Fruit fly (Drosophila melanogaster) whole organism, prepupa: Measurements from ENCODE around the gene CG7968.

Source experiments
- Blimp-1 ChIP-seq: fragments of 200-800 bp; sonication (Bioruptor generic); optimal IDR thresholded peaks from 3 replicates; lab custom pipeline; 2017; ENCODE audit warnings: missing biosample characterization, missing genetic modification characterization, mild to moderate bottlenecking, moderate library complexity, missing genetic modification reagents
- CG10669 ChIP-seq: fragments of 200-800 bp; sonication (Bioruptor generic); optimal IDR thresholded peaks from 3 replicates; lab custom pipeline; 2018; ENCODE audit warnings: missing biosample characterization, mild to moderate bottlenecking, missing genetic modification characterization, moderate library complexity
- CG11762 ChIP-seq: fragments of 200-800 bp; sonication (Bioruptor generic); optimal IDR thresholded peaks from 3 replicates; lab custom pipeline; 2016; ENCODE audit warnings: missing biosample characterization, missing genetic modification characterization; ENCODE audit not compliant: insufficient read depth
- CG11902 ChIP-seq: fragments of 200-800 bp; sonication (Bioruptor generic); optimal IDR thresholded peaks from 3 replicates; lab custom pipeline; 2016; ENCODE audit warnings: missing biosample characterization, missing genetic modification characterization
- CG3032 ChIP-seq: fragments of 200-800 bp; optimal IDR thresholded peaks from 2 replicates; lab custom pipeline; 2019; ENCODE audit warnings: missing biosample characterization, mild to moderate bottlenecking, missing genetic modification characterization, moderate library complexity
- CG4318 ChIP-seq: fragments of 200-800 bp; sonication (Bioruptor generic); optimal IDR thresholded peaks from 3 replicates; lab custom pipeline; 2017; ENCODE audit warnings: missing biosample characterization, mild to moderate bottlenecking, missing genetic modification characterization
- CG6276 ChIP-seq: fragments of 200-800 bp; sonication (Bioruptor generic); optimal IDR thresholded peaks from 2 replicates; lab custom pipeline; 2017; ENCODE audit warnings: missing biosample characterization, mild to moderate bottlenecking, missing genetic modification characterization
- CG6792 ChIP-seq: fragments of 200-800 bp; sonication (Bioruptor generic); optimal IDR thresholded peaks from 3 replicates; lab custom pipeline; 2016; ENCODE audit warnings: missing biosample characterization, missing genetic modification characterization
- CG7368 ChIP-seq: fragments of 200-800 bp; sonication (Bioruptor generic); optimal IDR thresholded peaks from 3 replicates; lab custom pipeline; 2016; ENCODE audit warnings: missing biosample characterization, missing genetic modification characterization
- CG8319 ChIP-seq: fragments of 200-800 bp; sonication (Bioruptor generic); optimal IDR thresholded peaks from 3 replicates; lab custom pipeline; 2016; ENCODE audit warnings: missing biosample characterization, missing genetic modification characterization
- CG9139 ChIP-seq: fragments of 200-800 bp; sonication (Bioruptor generic); optimal IDR thresholded peaks from 3 replicates; lab custom pipeline; 2017; ENCODE audit warnings: missing biosample characterization, mild to moderate bottlenecking, missing genetic modification characterization
- Eip75B ChIP-seq: fragments of 200-800 bp; sonication (Bioruptor generic); optimal IDR thresholded peaks from 3 replicates; lab custom pipeline; 2016; ENCODE audit warnings: missing biosample characterization, missing genetic modification characterization
- Ets21C ChIP-seq: fragments of 200-800 bp; sonication (Bioruptor generic); optimal IDR thresholded peaks from 3 replicates; lab custom pipeline; 2016; ENCODE audit warnings: missing biosample characterization, missing genetic modification characterization
- Hr39 ChIP-seq: fragments of 200-800 bp; sonication (Bioruptor generic); optimal IDR thresholded peaks from 2 replicates; lab custom pipeline; 2016; ENCODE audit warnings: missing biosample characterization, missing genetic modification characterization
- Met ChIP-seq: fragments of 200-800 bp; sonication (Bioruptor generic); optimal IDR thresholded peaks from 3 replicates; lab custom pipeline; 2016; ENCODE audit warnings: missing biosample characterization, missing genetic modification characterization
- OdsH ChIP-seq: fragments of 200-800 bp; sonication (Bioruptor generic); optimal IDR thresholded peaks from 3 replicates; lab custom pipeline; 2016; ENCODE audit warnings: missing biosample characterization, missing genetic modification characterization
- Smox ChIP-seq: fragments of 200-800 bp; sonication (Bioruptor generic); optimal IDR thresholded peaks from 3 replicates; lab custom pipeline; 2016; ENCODE audit warnings: missing biosample characterization, missing genetic modification characterization
- Sox14 ChIP-seq: fragments of 200-800 bp; sonication (Bioruptor generic); optimal IDR thresholded peaks from 3 replicates; lab custom pipeline; 2016; ENCODE audit warnings: missing biosample characterization, missing genetic modification characterization
- achi ChIP-seq: fragments of 200-800 bp; sonication (Bioruptor generic); optimal IDR thresholded peaks from 3 replicates; lab custom pipeline; 2016; ENCODE audit warnings: missing biosample characterization, missing genetic modification characterization
- acj6 ChIP-seq: fragments of 200-800 bp; sonication (Bioruptor generic); optimal IDR thresholded peaks from 3 replicates; lab custom pipeline; 2016; ENCODE audit warnings: missing biosample characterization, missing genetic modification characterization
- cyc ChIP-seq: fragments of 200-800 bp; sonication (Bioruptor generic); optimal IDR thresholded peaks from 3 replicates; lab custom pipeline; 2016; ENCODE audit warnings: missing biosample characterization, missing genetic modification characterization
- dac ChIP-seq: fragments of 200-800 bp; sonication (Bioruptor generic); optimal IDR thresholded peaks from 2 replicates; lab custom pipeline; 2017; ENCODE audit warnings: missing biosample characterization, mild to moderate bottlenecking, missing genetic modification characterization
- esn ChIP-seq: fragments of 200-800 bp; sonication (Bioruptor generic); optimal IDR thresholded peaks from 2 replicates; lab custom pipeline; 2016; ENCODE audit warnings: missing biosample characterization, mild to moderate bottlenecking, missing genetic modification characterization, moderate library complexity
- fd59A ChIP-seq: fragments of 200-800 bp; sonication (Bioruptor generic); optimal IDR thresholded peaks from 2 replicates; lab custom pipeline; 2017; ENCODE audit warnings: missing biosample characterization, mild to moderate bottlenecking, missing genetic modification characterization, missing genetic modification reagents
- fd85E ChIP-seq: fragments of 200-800 bp; sonication (Bioruptor generic); optimal IDR thresholded peaks from 3 replicates; lab custom pipeline; 2016; ENCODE audit warnings: missing biosample characterization, missing genetic modification characterization
- fkh ChIP-seq: fragments of 200-800 bp; sonication (Bioruptor generic); optimal IDR thresholded peaks from 3 replicates; lab custom pipeline; 2017; ENCODE audit warnings: missing biosample characterization, mild to moderate bottlenecking, missing genetic modification characterization, moderate library complexity
- net ChIP-seq: fragments of 200-800 bp; sonication (Bioruptor generic); optimal IDR thresholded peaks from 3 replicates; lab custom pipeline; 2016; ENCODE audit warnings: missing biosample characterization, missing genetic modification characterization
- spab ChIP-seq: fragments of 200-800 bp; sonication (Bioruptor generic); optimal IDR thresholded peaks from 2 replicates; lab custom pipeline; 2017; ENCODE audit warnings: missing biosample characterization, mild to moderate bottlenecking, missing genetic modification characterization, missing genetic modification reagents
- ss ChIP-seq, 2 experiments: fragments of 200-800 bp; sonication (Bioruptor generic); optimal IDR thresholded peaks; 2 replicates in 1 of 2; 3 replicates in 1 of 2; lab custom pipeline; 2017 to 2018; ENCODE audit warnings: mild to moderate bottlenecking in 2 of 2, missing biosample characterization in 2 of 2, missing genetic modification characterization in 2 of 2, moderate library complexity in 1 of 2
- svp ChIP-seq: fragments of 200-800 bp; sonication (Bioruptor generic); peaks from one replicate; lab custom pipeline; 2016; ENCODE audit warnings: missing biosample characterization, missing genetic modification characterization
- topi ChIP-seq: fragments of 200-800 bp; sonication (Bioruptor generic); optimal IDR thresholded peaks from 3 replicates; lab custom pipeline; 2016; ENCODE audit warnings: missing biosample characterization, missing genetic modification characterization

The CG7968 gene

dm6 chr2L:13839744-13840151 is 9.5 kb upstream of the CG7968 start (continued):
- TF ChIP-seq CG9139 (GFP tag; lab: Kevin White, UChicago) (no peak), CG10669 (GFP tag; lab: Kevin White, UChicago) (peak; percentile 82), CG6792 (GFP tag; lab: Kevin White, UChicago) (peak; percentile 89), fd59A (GFP tag; lab: Kevin White, UChicago) (peak; percentile 76), ss (GFP tag; optimal IDR thresholded peaks at IDR 0.05; lab: Kevin White, UChicago) (peak in 1 of 2 experiments; percentile 79), net (GFP tag; lab: Kevin White, UChicago) (peak; percentile 92), dac (peak; percentile 75), cyc (GFP tag; lab: Kevin White, UChicago) (peak; percentile 91)

- no peak for TF ChIP-seq Blimp-1 (GFP tag; lab: Kevin White, UChicago)
- no peak for TF ChIP-seq achi
- TF ChIP-seq Eip75B (GFP tag; lab: Kevin White, UChicago), result no peak
- no peak for TF ChIP-seq CG4318
- TF ChIP-seq OdsH (GFP tag; lab: Kevin White, UChicago), result no peak
- no peak for TF ChIP-seq CG7368 (GFP tag; lab: Kevin White, UChicago)
- no peak for TF ChIP-seq fd85E
- TF ChIP-seq cyc (GFP tag; lab: Kevin White, UChicago), result no peak
- TF ChIP-seq Hr39 (GFP tag; lab: Kevin White, UChicago), result no peak
- TF ChIP-seq Ets21C (GFP tag; lab: Kevin White, UChicago), result no peak
- no peak for TF ChIP-seq net (GFP tag; lab: Kevin White, UChicago)
- TF ChIP-seq CG11762 (GFP tag; lab: Kevin White, UChicago), result no peak
These were observed 7.7 kb upstream of the CG7968 start, which contains the start of gene CG33307 for dm6 chr2L:13841508-13841907. CG33307 (minus strand) TSS chr2L:13841520.

- TF ChIP-seq CG6276 (GFP tag; lab: Kevin White, UChicago) (no peak), acj6 (GFP tag; lab: Kevin White, UChicago) (no peak), Smox (GFP tag; lab: Kevin White, UChicago) (no peak), ss (GFP tag; optimal IDR thresholded peaks at IDR 0.05; lab: Kevin White, UChicago) (no peak), svp (GFP tag; lab: Kevin White, UChicago) (no peak), spab (GFP tag; lab: Kevin White, UChicago) (no peak), fkh (GFP tag; lab: Kevin White, UChicago) (no peak), CG6792 (GFP tag; lab: Kevin White, UChicago) (no peak), Sox14 (GFP tag; lab: Kevin White, UChicago) (no peak), Blimp-1 (GFP tag; lab: Kevin White, UChicago) (no peak)
- TF ChIP-seq, all 60 proteins: peak for 0
These were observed 7.1 kb upstream of the CG7968 start for dm6 chr2L:13842078-13842477.

dm6 chr2L:13842572-13842971 is 6.6 kb upstream of the CG7968 start:
- no peak for TF ChIP-seq CG3032
- no peak for TF ChIP-seq Hr39 (GFP tag; lab: Kevin White, UChicago)
- TF ChIP-seq CG11902 (GFP tag; lab: Kevin White, UChicago), result no peak

dm6 chr2L:13843692-13844284 is 5.4 kb upstream of the CG7968 start, which contains the start of gene CG33306:
CG33306 (minus strand) TSS chr2L:13843742.
- TF ChIP-seq topi (GFP tag; lab: Kevin White, UChicago) (peak; percentile 37), svp (GFP tag; lab: Kevin White, UChicago) (peak; percentile 42), acj6 (GFP tag; lab: Kevin White, UChicago) (peak; percentile 7), CG8319 (no peak), Met (GFP tag; lab: Kevin White, UChicago) (peak; percentile 55), achi (no peak), esn (GFP tag; lab: Kevin White, UChicago) (peak; percentile 50), cyc (GFP tag; lab: Kevin White, UChicago) (peak; percentile 22)
